Worm (Caenorhabditis elegans) whole organism, L1 larva: ENCODE results near the gene efk-1.

Experiments
- C04F5.9 ChIP-seq: sonication (generic microtip); optimal IDR thresholded peaks from 2 replicates; lab custom pipeline; 2016; ENCODE audit warnings: missing genetic modification characterization, missing compliant biosample characterization
- aha-1 ChIP-seq: fragments of 150-350 bp; optimal IDR thresholded peaks from 2 replicates; lab custom pipeline; 2014; ENCODE audit warnings: missing biosample characterization, missing genetic modification characterization
- alr-1 ChIP-seq: fragments of 200-800 bp; sonication (Bioruptor generic); optimal IDR thresholded peaks from 2 replicates; lab custom pipeline; 2018; ENCODE audit warnings: borderline replicate concordance, mild to moderate bottlenecking, missing genetic modification characterization, missing compliant biosample characterization
- ceh-8 ChIP-seq: fragments of 200-800 bp; sonication (Bioruptor generic); optimal IDR thresholded peaks from 2 replicates; lab custom pipeline; 2018; ENCODE audit warnings: mild to moderate bottlenecking, missing genetic modification characterization, moderate library complexity, missing compliant biosample characterization
- ceh-82 ChIP-seq, 3 experiments: fragments of 150-350 bp in 1 of 3; sonication (generic microtip) in 2 of 3; optimal IDR thresholded peaks; 2 replicates each; lab custom pipeline; 2014 to 2017; ENCODE audit warnings: missing biosample characterization in 3 of 3, missing genetic modification characterization in 3 of 3
- ceh-90 ChIP-seq: sonication (generic microtip); optimal IDR thresholded peaks from 2 replicates; lab custom pipeline; 2016; ENCODE audit warnings: missing genetic modification characterization, missing compliant biosample characterization
- ces-1 ChIP-seq: fragments of 150-350 bp; optimal IDR thresholded peaks from 2 replicates; lab custom pipeline; 2014; ENCODE audit warnings: missing biosample characterization, missing genetic modification reagents, missing genetic modification characterization
- dpl-1 ChIP-seq, 3 experiments: fragments of 150-350 bp in 2 of 3; sonication (generic microtip) in 1 of 3; optimal IDR thresholded peaks; 2 replicates each; lab custom pipeline; 2014 to 2017; ENCODE audit warnings: missing biosample characterization in 3 of 3, missing genetic modification characterization in 3 of 3, missing genetic modification reagents in 3 of 3
- dsc-1 ChIP-seq: sonication (generic microtip); optimal IDR thresholded peaks from 2 replicates; lab custom pipeline; 2016; ENCODE audit warnings: mild to moderate bottlenecking, missing genetic modification characterization, missing compliant biosample characterization
- efl-1 ChIP-seq, 4 experiments: fragments of 150-350 bp; optimal IDR thresholded peaks in 3 of 4; peaks in 1 of 4; 1 replicate in 1 of 4; 2 replicates in 3 of 4; lab custom pipeline; 2014; ENCODE audit warnings: missing biosample characterization in 2 of 4, missing genetic modification characterization in 2 of 4, missing genetic modification reagents in 2 of 4
- egl-13 ChIP-seq: sonication (generic microtip); optimal IDR thresholded peaks from 2 replicates; lab custom pipeline; 2016; ENCODE audit warnings: missing genotype, missing genetic modification reagents, missing genetic modification characterization, missing compliant biosample characterization
- fkh-4 ChIP-seq: sonication (generic microtip); optimal IDR thresholded peaks from 2 replicates; lab custom pipeline; 2016; ENCODE audit warnings: missing compliant biosample characterization, missing genetic modification characterization, borderline replicate concordance
- fos-1 ChIP-seq: fragments of 150-350 bp; optimal IDR thresholded peaks from 2 replicates; lab custom pipeline; 2014; ENCODE audit warnings: missing biosample characterization, missing genetic modification characterization
- hpl-2 ChIP-seq: fragments of 150-350 bp; optimal IDR thresholded peaks from 2 replicates; lab custom pipeline; 2014; ENCODE audit warnings: missing biosample characterization, missing genetic modification reagents, missing genetic modification characterization
- irx-1 ChIP-seq: sonication (generic microtip); optimal IDR thresholded peaks from 2 replicates; lab custom pipeline; 2016; ENCODE audit warnings: missing genetic modification characterization, missing compliant biosample characterization
- lin-13 ChIP-seq: fragments of 150-350 bp; optimal IDR thresholded peaks from 2 replicates; lab custom pipeline; 2014; ENCODE audit warnings: missing biosample characterization, missing genetic modification reagents, missing genetic modification characterization
- lsy-2 ChIP-seq, 2 experiments: fragments of 150-350 bp; optimal IDR thresholded peaks; 2 replicates each; lab custom pipeline; 2014; ENCODE audit warnings: missing biosample characterization in 2 of 2, missing genetic modification characterization in 2 of 2
- mef-2 ChIP-seq: fragments of 150-350 bp; optimal IDR thresholded peaks from 2 replicates; lab custom pipeline; 2014; ENCODE audit warnings: missing biosample characterization, missing genetic modification characterization
- nhr-19 ChIP-seq: fragments of 200-800 bp; sonication (Bioruptor generic); conservative IDR thresholded peaks from 2 replicates; pipeline ENCODE4 v1.3.6; 2022; ENCODE audit warnings: missing genetic modification characterization, missing compliant biosample characterization
- nhr-20 ChIP-seq: sonication (generic microtip); optimal IDR thresholded peaks from 2 replicates; lab custom pipeline; 2016; ENCODE audit warnings: mild to moderate bottlenecking, missing genetic modification characterization, missing compliant biosample characterization
- nhr-28 ChIP-seq: fragments of 150-350 bp; optimal IDR thresholded peaks from 2 replicates; lab custom pipeline; 2014; ENCODE audit warnings: missing biosample characterization, missing genetic modification characterization
- nhr-47 ChIP-seq: sonication (generic microtip); optimal IDR thresholded peaks from 2 replicates; lab custom pipeline; 2016; ENCODE audit warnings: mild to moderate bottlenecking, missing genetic modification characterization, moderate library complexity, missing compliant biosample characterization
- nhr-71 ChIP-seq: sonication (generic microtip); optimal IDR thresholded peaks from 2 replicates; lab custom pipeline; 2016; ENCODE audit warnings: mild to moderate bottlenecking, missing genetic modification characterization, moderate library complexity, missing compliant biosample characterization
- nhr-77 ChIP-seq: fragments of 150-350 bp; optimal IDR thresholded peaks from 2 replicates; lab custom pipeline; 2014; ENCODE audit warnings: missing biosample characterization, missing genetic modification characterization
- nhr-84 ChIP-seq: sonication (generic microtip); optimal IDR thresholded peaks from 2 replicates; lab custom pipeline; 2017; ENCODE audit warnings: missing biosample characterization, missing genetic modification characterization
- nhr-90 ChIP-seq: sonication (generic microtip); optimal IDR thresholded peaks from 2 replicates; lab custom pipeline; 2016; ENCODE audit warnings: mild to moderate bottlenecking, missing genetic modification characterization, missing compliant biosample characterization; ENCODE audit not compliant: poor library complexity
- rnt-1 ChIP-seq: sonication (generic microtip); optimal IDR thresholded peaks from 2 replicates; lab custom pipeline; 2016; ENCODE audit warnings: mild to moderate bottlenecking, missing genetic modification characterization, moderate library complexity, missing compliant biosample characterization
- skn-1 ChIP-seq: fragments of 150-350 bp; optimal IDR thresholded peaks from 2 replicates; lab custom pipeline; 2014; ENCODE audit warnings: missing biosample characterization, missing genetic modification characterization
- sup-37 ChIP-seq: fragments of 200-800 bp; sonication (Bioruptor generic); optimal IDR thresholded peaks from 2 replicates; lab custom pipeline; 2018; ENCODE audit warnings: mild to moderate bottlenecking, missing genetic modification characterization, missing compliant biosample characterization
- swsn-7 ChIP-seq: sonication (generic microtip); optimal IDR thresholded peaks from 2 replicates; lab custom pipeline; 2016; ENCODE audit warnings: missing genetic modification characterization, missing compliant biosample characterization
- tbx-2 ChIP-seq: sonication (generic microtip); optimal IDR thresholded peaks from 2 replicates; lab custom pipeline; 2016; ENCODE audit warnings: missing genetic modification characterization, missing compliant biosample characterization
- tlp-1 ChIP-seq: fragments of 150-350 bp; optimal IDR thresholded peaks from 2 replicates; lab custom pipeline; 2014; ENCODE audit warnings: missing biosample characterization, missing genetic modification characterization
- unc-30 ChIP-seq: sonication (generic microtip); optimal IDR thresholded peaks from 2 replicates; lab custom pipeline; 2017; ENCODE audit warnings: missing biosample characterization, missing genetic modification characterization
- unc-86 ChIP-seq: sonication (generic microtip); optimal IDR thresholded peaks from 2 replicates; lab custom pipeline; 2016; ENCODE audit warnings: missing genetic modification characterization, missing compliant biosample characterization
- xbp-1 ChIP-seq: sonication (generic microtip); optimal IDR thresholded peaks from 2 replicates; lab custom pipeline; 2016; ENCODE audit warnings: missing genetic modification characterization, missing compliant biosample characterization
- zag-1 ChIP-seq: fragments of 150-350 bp; optimal IDR thresholded peaks from 2 replicates; lab custom pipeline; 2014; ENCODE audit warnings: missing biosample characterization, missing genetic modification characterization
- zip-4 ChIP-seq: fragments of 200-800 bp; sonication (Bioruptor generic); optimal IDR thresholded peaks from 2 replicates; lab custom pipeline; 2018; ENCODE audit warnings: mild to moderate bottlenecking, missing genetic modification characterization, moderate library complexity, missing compliant biosample characterization
- ztf-11 ChIP-seq, 2 experiments: sonication (generic microtip); optimal IDR thresholded peaks; 2 replicates each; lab custom pipeline; 2016 to 2017; ENCODE audit warnings: missing genetic modification characterization in 2 of 2, missing biosample characterization in 1 of 2, missing compliant biosample characterization in 1 of 2

efk-1 gene

DNA sequence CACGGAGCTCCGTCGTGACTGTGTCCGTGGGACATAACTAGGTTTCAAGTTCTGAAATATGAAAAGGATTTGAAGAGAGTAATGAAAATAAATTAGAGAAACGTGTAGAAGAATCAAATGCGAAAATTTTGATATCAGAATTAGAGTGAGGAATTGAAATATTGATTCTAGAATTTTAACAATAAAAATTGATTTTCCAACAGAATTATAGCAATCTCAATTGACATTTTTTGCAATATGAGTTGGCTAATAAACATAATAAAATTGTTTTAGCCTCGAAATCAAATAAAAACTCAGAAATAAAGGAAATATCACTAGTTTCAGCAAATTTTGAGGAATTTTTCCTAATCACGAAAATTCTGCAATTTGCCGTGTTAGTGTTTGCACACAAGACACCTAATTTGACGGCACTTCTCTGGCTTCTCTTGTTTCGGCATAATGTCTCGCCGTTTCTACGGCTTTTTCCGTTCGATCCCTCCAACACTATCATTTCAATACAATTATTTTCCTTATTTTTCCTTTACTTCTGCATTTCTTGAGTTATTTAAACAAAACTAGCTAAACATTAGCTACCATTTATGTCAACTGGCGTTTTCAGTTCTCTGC, 52.0 kb downstream of the efk-1 start, which contains the start of gene nmt-1 (continued):
- TF ChIP-seq mef-2 (no peak), nhr-47 (tag; lab: Kevin White, UChicago) (peak; percentile 62), nhr-20 (peak; percentile 48), nhr-77 (tag; lab: Kevin White, UChicago) (no peak), zip-4 (GFP tag; lab: Kevin White, UChicago) (no peak), fkh-4 (tag; lab: Kevin White, UChicago) (no peak), alr-1 (tag; lab: Kevin White, UChicago) (no peak), efl-1 (optimal IDR thresholded peaks at IDR 0.05; lab: Kevin White, UChicago) (peak; percentile 64 to 73), efl-1 (GFP tag; optimal IDR thresholded peaks at IDR 0.05 in 1 of 2; lab: Kevin White, UChicago) (peak; percentile 63 to 95), egl-13 (tag; lab: Kevin White, UChicago) (no peak), unc-30 (tag; lab: Kevin White, UChicago) (no peak), nhr-90 (tag; lab: Kevin White, UChicago) (no peak), fos-1 (tag; lab: Kevin White, UChicago) (no peak), nhr-84 (tag; lab: Kevin White, UChicago) (no peak), zag-1 (tag; lab: Kevin White, UChicago) (no peak), tbx-2 (tag; lab: Kevin White, UChicago) (no peak), nhr-19 (GFP tag; lab: Robert Waterston, UW) (peak; percentile 60), ceh-8 (GFP tag; lab: Kevin White, UChicago) (no peak), tlp-1 (tag; lab: Kevin White, UChicago) (no peak), skn-1 (no peak), irx-1 (tag; lab: Kevin White, UChicago) (no peak), hpl-2 (no peak), C04F5.9 (tag; lab: Kevin White, UChicago) (peak; percentile 25), dsc-1 (no peak), ces-1 (no peak), unc-86 (tag; lab: Kevin White, UChicago) (peak; percentile 29), ceh-90 (no peak), ztf-11 (tag; optimal IDR thresholded peaks at IDR 0.05; lab: Kevin White, UChicago) (no peak), xbp-1 (peak; percentile 48), lsy-2 (tag; optimal IDR thresholded peaks at IDR 0.05; lab: Kevin White, UChicago) (peak; percentile 71), ceh-82 (tag; optimal IDR thresholded peaks at IDR 0.05; lab: Kevin White, UChicago) (peak in 2 of 3 experiments; percentile 7 to 12), swsn-7 (tag; lab: Kevin White, UChicago) (peak; percentile 36), nhr-71 (tag; lab: Kevin White, UChicago) (no peak), sup-37 (no peak), nhr-28 (no peak), aha-1 (tag; lab: Kevin White, UChicago) (no peak), rnt-1 (peak; percentile 54), dpl-1 (GFP tag; optimal IDR thresholded peaks at IDR 0.05; lab: Kevin White, UChicago) (peak; percentile 50 to 69 (median 68)), lin-13 (GFP tag; lab: Kevin White, UChicago) (no peak)
